Fruit fly (Drosophila melanogaster) whole organism, embryonic: ENCODE measurements around the gene amn.

Source experiments
- Abd-B ChIP-seq: fragments of 200-800 bp; sonication (Bioruptor generic); optimal IDR thresholded peaks from 2 replicates; lab custom pipeline; 2018; ENCODE audit warnings: missing biosample characterization, mild to moderate bottlenecking, missing genetic modification characterization, moderate library complexity
- BEAF-32 ChIP-seq: fragments of 200-800 bp; sonication (Bioruptor generic); optimal IDR thresholded peaks from 3 replicates; lab custom pipeline; 2017; ENCODE audit warnings: missing biosample characterization, missing genetic modification characterization, mild to moderate bottlenecking, moderate library complexity, missing genetic modification reagents
- BtbVII ChIP-seq: fragments of 200-800 bp; sonication (Bioruptor generic); optimal IDR thresholded peaks from 3 replicates; lab custom pipeline; 2017; ENCODE audit warnings: missing biosample characterization, mild to moderate bottlenecking, missing genetic modification characterization
- CG10959 ChIP-seq: fragments of 200-800 bp; sonication (Bioruptor generic); IDR thresholded peaks from 2 replicates; pipeline ENCODE4 v1.3.6; 2022; ENCODE audit warnings: missing biosample characterization, missing genetic modification characterization
- CG11093 ChIP-seq: fragments of 200-800 bp; sonication (Bioruptor generic); IDR thresholded peaks from 3 replicates; pipeline ENCODE4 v1.3.6; 2022; ENCODE audit warnings: missing biosample characterization, missing genetic modification characterization
- CG11247 ChIP-seq: fragments of 200-800 bp; sonication (Bioruptor generic); IDR thresholded peaks from 2 replicates; pipeline ENCODE4 v1.3.6; 2022; ENCODE audit warnings: missing biosample characterization, missing genetic modification characterization
- CG11560 ChIP-seq: fragments of 200-800 bp; sonication (Bioruptor generic); IDR thresholded peaks from 3 replicates; pipeline ENCODE4 v1.3.6; 2022; ENCODE audit warnings: missing biosample characterization, missing genetic modification characterization
- CG11695 ChIP-seq: fragments of 200-800 bp; sonication (Bioruptor generic); IDR thresholded peaks from 3 replicates; pipeline ENCODE4 v1.3.6; 2022; ENCODE audit warnings: missing biosample characterization, missing genetic modification characterization
- CG11696 ChIP-seq: fragments of 200-800 bp; sonication (Bioruptor generic); IDR thresholded peaks from 2 replicates; pipeline ENCODE4 v1.3.6; 2022; ENCODE audit warnings: missing biosample characterization, missing genetic modification characterization
- CG12155 ChIP-seq: fragments of 200-800 bp; sonication (Bioruptor generic); optimal IDR thresholded peaks from 3 replicates; lab custom pipeline; 2016; ENCODE audit warnings: missing biosample characterization, missing genetic modification characterization
- CG12744 ChIP-seq: fragments of 200-800 bp; sonication (Bioruptor generic); optimal IDR thresholded peaks from 2 replicates; lab custom pipeline; 2016; ENCODE audit warnings: missing biosample characterization, missing genetic modification characterization
- CG32772 ChIP-seq: fragments of 200-800 bp; sonication (Bioruptor generic); IDR thresholded peaks from 2 replicates; pipeline ENCODE4 v1.3.6; 2022; ENCODE audit warnings: missing biosample characterization, missing genetic modification characterization
- CG3726 ChIP-seq: fragments of 200-800 bp; sonication (Bioruptor generic); IDR thresholded peaks from 3 replicates; pipeline ENCODE4, ENCODE4 v1.3.6; 2022; ENCODE audit warnings: missing biosample characterization, missing genetic modification characterization
- CG6791 ChIP-seq: fragments of 200-800 bp; sonication (Bioruptor generic); IDR thresholded peaks from 3 replicates; pipeline ENCODE4 v1.3.6; 2022; ENCODE audit warnings: missing biosample characterization, missing genetic modification characterization; ENCODE audit not compliant: partially characterized antibody
- CG7987 ChIP-seq: fragments of 200-800 bp; sonication (Bioruptor generic); optimal IDR thresholded peaks from 2 replicates; lab custom pipeline; 2018; ENCODE audit warnings: missing biosample characterization, mild to moderate bottlenecking, missing genetic modification characterization, moderate library complexity
- Dp ChIP-seq: fragments of 200-800 bp; sonication (Bioruptor generic); optimal IDR thresholded peaks from 2 replicates; lab custom pipeline; 2018; ENCODE audit warnings: missing biosample characterization, mild to moderate bottlenecking, missing genetic modification characterization, moderate library complexity
- Elba2 ChIP-seq: fragments of 200-800 bp; sonication (Bioruptor generic); optimal IDR thresholded peaks from 3 replicates; lab custom pipeline; 2016; ENCODE audit warnings: missing biosample characterization, missing genetic modification characterization
- GATAe ChIP-seq: fragments of 200-800 bp; sonication (Bioruptor generic); conservative IDR thresholded peaks from 2 replicates; pipeline ENCODE4 v1.3.6; 2022; ENCODE audit warnings: missing biosample characterization, missing genetic modification characterization
- HmgD ChIP-seq: fragments of 200-800 bp; sonication (Bioruptor generic); optimal IDR thresholded peaks from 3 replicates; lab custom pipeline; 2016; ENCODE audit warnings: missing biosample characterization, missing genetic modification characterization
- Lhr ChIP-seq: fragments of 200-800 bp; sonication (Bioruptor generic); optimal IDR thresholded peaks from 3 replicates; lab custom pipeline; 2017; ENCODE audit warnings: mild to moderate bottlenecking, missing biosample characterization, missing genetic modification reagents, missing genetic modification characterization
- Nf-YB ChIP-seq: fragments of 200-800 bp; sonication (Bioruptor generic); optimal IDR thresholded peaks from 3 replicates; lab custom pipeline; 2019; ENCODE audit warnings: missing biosample characterization, mild to moderate bottlenecking, missing genetic modification characterization, moderate library complexity
- Nf-YC ChIP-seq: fragments of 200-800 bp; optimal IDR thresholded peaks from 3 replicates; lab custom pipeline; 2019; ENCODE audit warnings: missing biosample characterization, mild to moderate bottlenecking, missing genetic modification characterization, moderate library complexity
- Scr ChIP-seq: fragments of 200-800 bp; sonication (Bioruptor generic); IDR thresholded peaks from 2 replicates; pipeline ENCODE4 v1.3.6; 2022; ENCODE audit warnings: missing biosample characterization, missing genetic modification characterization; ENCODE audit not compliant: partially characterized antibody
- Side ChIP-seq: fragments of 200-800 bp; sonication (Bioruptor generic); optimal IDR thresholded peaks from 2 replicates; lab custom pipeline; 2016; ENCODE audit warnings: missing biosample characterization, missing genetic modification characterization
- Six4 ChIP-seq: fragments of 200-800 bp; sonication (Bioruptor generic); optimal IDR thresholded peaks from 2 replicates; lab custom pipeline; 2016; ENCODE audit warnings: missing biosample characterization, missing genetic modification characterization
- TFAM ChIP-seq: fragments of 200-800 bp; sonication (Bioruptor generic); optimal IDR thresholded peaks from 2 replicates; lab custom pipeline; 2017; ENCODE audit warnings: missing biosample characterization, missing genetic modification characterization, inconsistent platforms
- cad ChIP-seq: fragments of >200 bp; optimal IDR thresholded peaks from 2 replicates; lab custom pipeline; 2017; ENCODE audit warnings: missing biosample characterization, missing genetic modification characterization
- ci ChIP-seq: fragments of 200-800 bp; sonication (Bioruptor generic); IDR thresholded peaks from 3 replicates; pipeline ENCODE4 v1.3.6; 2022; ENCODE audit warnings: missing biosample characterization, missing genetic modification characterization
- crol ChIP-seq: fragments of 200-800 bp; sonication (Bioruptor generic); IDR thresholded peaks from 2 replicates; pipeline ENCODE4 v1.3.6; 2022; ENCODE audit warnings: missing biosample characterization, missing genetic modification characterization
- ems ChIP-seq: fragments of 200-800 bp; sonication (Bioruptor generic); optimal IDR thresholded peaks from 3 replicates; lab custom pipeline; 2016; ENCODE audit warnings: missing biosample characterization, missing genetic modification characterization
- fd64A ChIP-seq: fragments of 200-800 bp; sonication (Bioruptor generic); optimal IDR thresholded peaks from 3 replicates; lab custom pipeline; 2018; ENCODE audit warnings: missing biosample characterization, mild to moderate bottlenecking, missing genetic modification characterization
- grn ChIP-seq: fragments of 200-800 bp; sonication (Bioruptor generic); optimal IDR thresholded peaks from 3 replicates; lab custom pipeline; 2017; ENCODE audit warnings: missing biosample characterization, missing genetic modification characterization
- ind ChIP-seq: fragments of 200-800 bp; sonication (Bioruptor generic); optimal IDR thresholded peaks from 3 replicates; lab custom pipeline; 2016; ENCODE audit warnings: missing biosample characterization, missing genetic modification characterization
- inv ChIP-seq: fragments of 200-800 bp; sonication (Bioruptor generic); IDR thresholded peaks from 2 replicates; pipeline ENCODE4 v1.3.6; 2022; ENCODE audit warnings: missing biosample characterization, missing genetic modification characterization; ENCODE audit not compliant: partially characterized antibody
- ken ChIP-seq: fragments of 200-800 bp; sonication (Bioruptor generic); IDR thresholded peaks from 3 replicates; pipeline ENCODE4 v1.3.6; 2022; ENCODE audit warnings: missing biosample characterization, missing genetic modification characterization
- lilli ChIP-seq: fragments of 200-800 bp; sonication (Bioruptor generic); optimal IDR thresholded peaks from 3 replicates; lab custom pipeline; 2016; ENCODE audit warnings: missing biosample characterization, missing genetic modification characterization
- luna ChIP-seq: fragments of 200-800 bp; sonication (Bioruptor generic); optimal IDR thresholded peaks from 2 replicates; lab custom pipeline; 2016; ENCODE audit warnings: missing biosample characterization, missing genetic modification characterization
- mam ChIP-seq: fragments of 200-800 bp; sonication (Bioruptor generic); optimal IDR thresholded peaks from 3 replicates; lab custom pipeline; 2016; ENCODE audit warnings: missing biosample characterization, missing genetic modification characterization
- onecut ChIP-seq: fragments of 200-800 bp; sonication (Bioruptor generic); IDR thresholded peaks from 2 replicates; pipeline ENCODE4 v1.3.6; 2022; ENCODE audit warnings: missing biosample characterization, missing genetic modification characterization
- otp ChIP-seq: fragments of 200-800 bp; sonication (Bioruptor generic); IDR thresholded peaks from 3 replicates; pipeline ENCODE4, ENCODE4 v1.3.6; 2022; ENCODE audit warnings: missing biosample characterization, missing genetic modification characterization
- phol ChIP-seq: fragments of 200-800 bp; sonication (Bioruptor generic); optimal IDR thresholded peaks from 3 replicates; lab custom pipeline; 2018; ENCODE audit warnings: missing biosample characterization, mild to moderate bottlenecking, missing genetic modification characterization, moderate library complexity
- psq ChIP-seq: fragments of 200-800 bp; sonication (Bioruptor generic); optimal IDR thresholded peaks from 2 replicates; lab custom pipeline; 2017; ENCODE audit warnings: missing biosample characterization, missing genetic modification characterization
- pum ChIP-seq: fragments of 200-800 bp; sonication (Bioruptor generic); optimal IDR thresholded peaks from 2 replicates; lab custom pipeline; 2016; ENCODE audit warnings: missing biosample characterization, missing genetic modification characterization
- ro ChIP-seq: fragments of 200-800 bp; sonication (Bioruptor generic); IDR thresholded peaks from 2 replicates; pipeline ENCODE4 v1.3.6; 2022; ENCODE audit warnings: missing biosample characterization, missing genetic modification characterization
- shn ChIP-seq: fragments of 200-800 bp; sonication (Bioruptor generic); optimal IDR thresholded peaks from 3 replicates; lab custom pipeline; 2016; ENCODE audit warnings: missing biosample characterization, missing genetic modification characterization
- sug ChIP-seq: fragments of 200-800 bp; optimal IDR thresholded peaks from 2 replicates; lab custom pipeline; 2019; ENCODE audit warnings: missing biosample characterization, mild to moderate bottlenecking, missing genetic modification characterization, moderate library complexity
- tgo ChIP-seq: fragments of 200-800 bp; sonication (Bioruptor generic); IDR thresholded peaks from 3 replicates; pipeline ENCODE4 v1.3.6; 2022; ENCODE audit warnings: missing biosample characterization, missing genetic modification characterization
- tll ChIP-seq, 2 experiments: fragments of 200-800 bp in 1 of 2; fragments of >200 bp in 1 of 2; sonication (Bioruptor generic) in 1 of 2; optimal IDR thresholded peaks; 2 replicates each; lab custom pipeline; 2017 to 2019; ENCODE audit warnings: missing biosample characterization in 2 of 2, missing genetic modification characterization in 2 of 2, mild to moderate bottlenecking in 1 of 2, moderate library complexity in 1 of 2
- vnd ChIP-seq: fragments of 200-800 bp; sonication (Bioruptor generic); IDR thresholded peaks from 3 replicates; pipeline ENCODE4 v1.3.6; 2022; ENCODE audit warnings: missing biosample characterization, missing genetic modification characterization; ENCODE audit not compliant: partially characterized antibody

Gene amn

DNA sequence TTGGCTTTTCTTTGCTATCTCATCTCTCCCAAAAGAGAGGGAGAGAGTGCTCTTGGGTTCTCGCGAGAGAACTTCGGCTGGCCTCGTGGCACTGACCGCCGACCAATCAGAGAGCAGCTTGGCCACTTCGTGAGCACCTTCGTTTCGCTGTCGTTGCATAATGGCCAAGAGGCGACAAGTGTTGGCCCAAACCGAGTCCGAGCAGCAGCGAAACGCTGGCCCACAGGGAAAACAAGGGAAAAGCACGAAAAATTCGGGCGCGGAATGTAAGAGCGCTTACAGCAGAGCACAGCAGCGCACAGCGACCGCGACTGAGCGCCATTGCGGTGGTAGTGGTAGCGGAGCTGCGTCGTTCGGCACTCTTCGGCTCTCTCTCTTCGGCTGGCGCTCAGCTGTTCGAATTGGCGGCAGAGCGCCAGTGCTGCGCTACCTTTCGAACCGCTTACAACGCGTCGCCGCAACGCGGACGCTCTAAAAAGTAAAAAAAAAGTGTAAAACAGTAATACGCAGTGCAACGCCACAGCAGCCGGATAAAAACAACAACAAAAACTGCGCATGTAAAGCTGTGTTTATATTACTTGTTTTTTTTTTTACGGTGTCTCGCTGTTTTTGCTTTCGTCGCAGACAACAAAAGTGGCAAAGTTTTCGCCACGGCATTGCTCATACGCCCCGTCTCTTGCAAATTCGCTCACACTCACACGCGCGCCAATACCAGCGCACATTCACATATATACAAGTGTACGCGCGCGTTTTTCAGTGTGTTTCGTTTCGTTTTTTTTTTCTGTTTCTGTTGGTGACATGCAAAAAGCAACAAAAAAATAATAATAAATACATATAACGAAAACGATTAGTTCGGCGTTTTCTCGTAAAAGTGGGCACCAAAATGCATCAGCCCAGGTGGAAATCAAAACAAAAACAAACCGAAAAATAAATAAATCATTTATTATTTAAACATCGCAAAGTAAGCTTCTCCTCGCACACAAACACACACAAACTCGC is 2.6 kb downstream of the amn start (continued):
- no peak for TF ChIP-seq TFAM (GFP tag; lab: Kevin White, UChicago)
- no peak for TF ChIP-seq shn (GFP tag; lab: Kevin White, UChicago)
- no peak for TF ChIP-seq CG11247
- TF ChIP-seq CG11695 (GFP tag; lab: Robert Waterston, UW), result no peak
- no peak for TF ChIP-seq CG10959 (GFP tag; lab: Robert Waterston, UW)
- TF ChIP-seq CG12744 (GFP tag; lab: Kevin White, UChicago), result no peak
- no peak for TF ChIP-seq lilli
- no peak for TF ChIP-seq Elba2
- TF ChIP-seq CG32772 (GFP tag; lab: Robert Waterston, UW), result peak; percentile 60
- no peak for TF ChIP-seq CG7987 (GFP tag; lab: Kevin White, UChicago)
- no peak for TF ChIP-seq ind (GFP tag; lab: Kevin White, UChicago)
- TF ChIP-seq CG3726 (GFP tag; lab: Robert Waterston, UW), result no peak
- TF ChIP-seq CG11696, result no peak
- TF ChIP-seq onecut (GFP tag; lab: Robert Waterston, UW), result 0 out of 2 replicates have a peak, but pooled peaks have one; percentile 24
- TF ChIP-seq CG11093 (GFP tag; lab: Robert Waterston, UW), result no peak
- no peak for TF ChIP-seq Scr
- TF ChIP-seq otp (GFP tag; lab: Robert Waterston, UW), result 0 out of 3 replicates have a peak, but pooled peaks have one; percentile 5
- TF ChIP-seq CG12155, result no peak
- 0 out of 3 replicates have a peak, but pooled peaks have one; percentile 46 for TF ChIP-seq ci (GFP tag; lab: Robert Waterston, UW)
- no peak for TF ChIP-seq GATAe (GFP tag; lab: Robert Waterston, UW)
- TF ChIP-seq Nf-YB (GFP tag; lab: Kevin White, UChicago), result peak; percentile 97
- TF ChIP-seq tgo (GFP tag; lab: Robert Waterston, UW), result no peak
- no peak for TF ChIP-seq BtbVII (GFP tag; lab: Kevin White, UChicago)
- no peak for TF ChIP-seq cad (GFP tag; lab: Kevin White, UChicago)
- no peak for TF ChIP-seq psq (GFP tag; lab: Kevin White, UChicago)
- TF ChIP-seq grn, result no peak
- TF ChIP-seq luna (GFP tag; lab: Kevin White, UChicago), result no peak
- peak; percentile 98 for TF ChIP-seq Nf-YC (tag; lab: Kevin White, UChicago)
- peak; percentile 12; the same call in 1 of the 2 replicates for TF ChIP-seq inv (GFP tag; lab: Robert Waterston, UW)
- TF ChIP-seq CG6791 (GFP tag; lab: Robert Waterston, UW), result no peak
- no peak for TF ChIP-seq Lhr (GFP tag; lab: Kevin White, UChicago)
- TF ChIP-seq ken, result 0 out of 3 replicates have a peak, but pooled peaks have one; percentile 37
- TF ChIP-seq ro (GFP tag; lab: Robert Waterston, UW), result no peak
- peak; percentile 30 for TF ChIP-seq Side
- TF ChIP-seq HmgD, result no peak
- TF ChIP-seq vnd, result no peak
- TF ChIP-seq fd64A (GFP tag; lab: Kevin White, UChicago), result no peak
- TF ChIP-seq crol (GFP tag; lab: Robert Waterston, UW), result peak; percentile 54; the same call in 1 of the 2 replicates
- TF ChIP-seq pum, result no peak
- no peak for TF ChIP-seq BEAF-32 (GFP tag; lab: Kevin White, UChicago)
- TF ChIP-seq phol (tag; lab: Kevin White, UChicago), result no peak
- TF ChIP-seq Dp (GFP tag; lab: Kevin White, UChicago), result no peak
- no peak for TF ChIP-seq tll (GFP tag; optimal IDR thresholded peaks at IDR 0.05; lab: Kevin White, UChicago)
- TF ChIP-seq mam (GFP tag; lab: Kevin White, UChicago), result no peak
- TF ChIP-seq Abd-B, result no peak
- TF ChIP-seq Six4 (GFP tag; lab: Kevin White, UChicago), result no peak
- TF ChIP-seq ems (GFP tag; lab: Kevin White, UChicago), result no peak
- peak; percentile 9 for TF ChIP-seq sug (tag; lab: Kevin White, UChicago)
- TF ChIP-seq CG11560 (tag; lab: Robert Waterston, UW), result no peak
